Fruit fly (Drosophila melanogaster) whole organism, embryonic: ENCODE data around the gene faf.

Experiments used
- Atf6 ChIP-seq: fragments of 200-800 bp; sonication (Bioruptor generic); IDR thresholded peaks from 2 replicates; pipeline ENCODE4 v1.3.6; 2022; ENCODE audit warnings: missing biosample characterization, missing genetic modification characterization
- B-H2 ChIP-seq: fragments of 200-800 bp; sonication (Bioruptor generic); optimal IDR thresholded peaks from 2 replicates; lab custom pipeline; 2018; ENCODE audit warnings: missing biosample characterization, mild to moderate bottlenecking, missing genetic modification characterization
- CG10321 ChIP-seq: fragments of 200-800 bp; sonication (Bioruptor generic); IDR thresholded peaks from 2 replicates; pipeline ENCODE4 v1.3.6; 2022; ENCODE audit warnings: missing biosample characterization, missing genetic modification characterization
- CG12236 ChIP-seq: fragments of 200-800 bp; sonication (Bioruptor generic); optimal IDR thresholded peaks from 2 replicates; lab custom pipeline; 2016; ENCODE audit warnings: missing biosample characterization, missing genetic modification characterization
- CG12391 ChIP-seq: fragments of 200-800 bp; sonication (Bioruptor generic); optimal IDR thresholded peaks from 3 replicates; lab custom pipeline; 2018; ENCODE audit warnings: missing biosample characterization, mild to moderate bottlenecking, missing genetic modification characterization, moderate library complexity
- CG13775 ChIP-seq: fragments of 200-800 bp; sonication (Bioruptor generic); optimal IDR thresholded peaks from 3 replicates; lab custom pipeline; 2017; ENCODE audit warnings: missing biosample characterization, mild to moderate bottlenecking, missing genetic modification characterization
- CG14441 ChIP-seq: fragments of 200-800 bp; sonication (Bioruptor generic); IDR thresholded peaks from 2 replicates; pipeline ENCODE4 v1.3.6; 2022; ENCODE audit warnings: missing biosample characterization, missing genetic modification characterization
- CG15514 ChIP-seq: fragments of 200-800 bp; sonication (Bioruptor generic); optimal IDR thresholded peaks from 3 replicates; lab custom pipeline; 2017; ENCODE audit warnings: missing biosample characterization, missing genetic modification characterization, mild to moderate bottlenecking, moderate library complexity, missing genetic modification reagents
- CG8478 ChIP-seq: fragments of >200 bp; optimal IDR thresholded peaks from 2 replicates; lab custom pipeline; 2018
- CrebB ChIP-seq: fragments of 200-800 bp; sonication (Bioruptor generic); optimal IDR thresholded peaks from 3 replicates; lab custom pipeline; 2018; ENCODE audit warnings: missing biosample characterization, mild to moderate bottlenecking, missing genetic modification characterization
- HLH54F ChIP-seq: fragments of 200-800 bp; sonication (Bioruptor generic); optimal IDR thresholded peaks from 3 replicates; lab custom pipeline; 2016; ENCODE audit warnings: missing biosample characterization, missing genetic modification characterization
- Nf-YA ChIP-seq: fragments of 200-800 bp; sonication (Bioruptor generic); IDR thresholded peaks from 2 replicates; pipeline ENCODE4 v1.3.6; 2022; ENCODE audit warnings: missing biosample characterization, missing genetic modification characterization
- kay ChIP-seq: fragments of 200-800 bp; sonication (Bioruptor generic); optimal IDR thresholded peaks from 2 replicates; lab custom pipeline; 2016; ENCODE audit warnings: missing biosample characterization, missing genetic modification characterization

- TF ChIP-seq CG12236 (no peak), HLH54F (no peak), CG8478 (lab: Kevin White, UChicago) (no peak), CG13775 (GFP tag; lab: Kevin White, UChicago) (no peak), B-H2 (GFP tag; lab: Kevin White, UChicago) (no peak), Nf-YA (GFP tag; lab: Robert Waterston, UW) (no peak), CrebB (tag; lab: Kevin White, UChicago) (no peak), CG12391 (tag; lab: Kevin White, UChicago) (no peak), Atf6 (GFP tag; lab: Robert Waterston, UW) (no peak), kay (no peak), CG14441 (GFP tag; lab: Robert Waterston, UW) (no peak), CG10321 (GFP tag; lab: Robert Waterston, UW) (peak; percentile 59), CG15514 (GFP tag; lab: Kevin White, UChicago) (peak; percentile 32)
These were observed 35.5 kb downstream of the faf start, which contains the start of the genes FeCH and RhoGAP100F for dm6 chr3R:31812117-31812975.
